Worm (Caenorhabditis elegans): ENCODE data around the gene ehn-3.

DNA sequence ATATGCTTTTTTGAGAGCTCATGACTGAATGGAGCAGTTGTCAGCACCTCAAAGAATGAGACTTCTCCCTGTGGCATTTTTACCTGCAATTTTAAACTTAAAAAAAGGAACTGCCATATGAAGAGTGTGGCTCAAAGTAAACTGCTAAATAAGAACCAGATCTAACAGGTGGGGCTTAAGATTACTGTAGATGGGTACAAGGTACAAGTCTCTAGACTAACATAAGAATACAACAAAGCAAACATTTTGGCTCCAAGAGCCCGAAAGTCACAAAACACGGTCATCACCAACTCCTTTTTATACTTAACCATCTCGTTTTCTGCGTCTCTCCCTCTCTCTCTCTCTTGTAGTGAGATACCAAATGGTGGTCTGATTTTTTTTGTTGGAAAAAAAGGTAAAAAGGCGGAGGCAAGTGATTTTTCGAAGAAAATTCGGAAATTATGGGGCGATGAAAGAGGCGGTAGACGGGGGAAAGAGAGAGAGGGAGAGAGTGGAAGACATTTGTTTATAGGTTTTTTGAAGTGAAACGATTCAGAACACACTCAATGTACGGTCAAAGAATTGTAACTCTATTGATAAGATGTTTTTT is 30.5 kb downstream of the ehn-3 start, which contains the start of gene elo-6:
- TF ChIP-seq unc-120 (tag; optimal IDR thresholded peaks at IDR 0.05; ENCODE audit: poor library complexity, severe bottlenecking) (no peak), ceh-83 (GFP tag; optimal IDR thresholded peaks at IDR 0.05) (no peak)
